Worm (Caenorhabditis elegans) whole organism, L2 larva: ENCODE data around the gene efhd-1.

ENCODE experiments used
- C34F6.9 ChIP-seq: fragments of 150-350 bp; optimal IDR thresholded peaks from 2 replicates; lab custom pipeline; 2014; ENCODE audit warnings: missing biosample characterization, missing genetic modification characterization
- ceh-82 ChIP-seq: fragments of 150-350 bp; optimal IDR thresholded peaks from 2 replicates; lab custom pipeline; 2014; ENCODE audit warnings: missing biosample characterization, missing genetic modification characterization
- egl-27 ChIP-seq: sonication (generic microtip); optimal IDR thresholded peaks from 3 replicates; lab custom pipeline; 2017; ENCODE audit warnings: missing biosample characterization, missing genetic modification reagents, missing genetic modification characterization
- nhr-12 ChIP-seq: fragments of 150-350 bp; optimal IDR thresholded peaks from 2 replicates; lab custom pipeline; 2014; ENCODE audit warnings: missing biosample characterization, missing genetic modification characterization
- nhr-77 ChIP-seq: fragments of 150-350 bp; optimal IDR thresholded peaks from 2 replicates; lab custom pipeline; 2014; ENCODE audit warnings: missing biosample characterization, missing genetic modification characterization
- unc-39 ChIP-seq: fragments of 150-350 bp; optimal IDR thresholded peaks from 2 replicates; lab custom pipeline; 2014; ENCODE audit warnings: missing biosample characterization, missing genetic modification characterization

- TF ChIP-seq egl-27 (no peak), nhr-77 (tag; lab: Kevin White, UChicago) (no peak), unc-39 (tag; lab: Kevin White, UChicago) (no peak), nhr-12 (tag; lab: Kevin White, UChicago) (no peak), ceh-82 (tag; lab: Kevin White, UChicago) (no peak), C34F6.9 (tag; lab: Kevin White, UChicago) (no peak)
Observed at ce11 chrII:14178233-14178969, at the start of gene efhd-1.
